Fruit fly (Drosophila melanogaster) Kc167 (cell line): ENCODE measurements around the gene CG8924.

Experiments
- h ChIP-seq: fragments of >200 bp; optimal IDR thresholded peaks from 3 replicates; lab custom pipeline; 2018; ENCODE audit warnings: missing external identifiers
- insv ChIP-seq: fragments of >200 bp; optimal IDR thresholded peaks from 3 replicates; lab custom pipeline; 2018; ENCODE audit warnings: missing external identifiers
- psq ChIP-seq: fragments of >200 bp; optimal IDR thresholded peaks from 2 replicates; lab custom pipeline; 2017; ENCODE audit warnings: missing external identifiers
- ttk ChIP-seq: sonication (Bioruptor generic); optimal IDR thresholded peaks from 2 replicates; lab custom pipeline; 2017; ENCODE audit warnings: missing external identifiers

DNA sequence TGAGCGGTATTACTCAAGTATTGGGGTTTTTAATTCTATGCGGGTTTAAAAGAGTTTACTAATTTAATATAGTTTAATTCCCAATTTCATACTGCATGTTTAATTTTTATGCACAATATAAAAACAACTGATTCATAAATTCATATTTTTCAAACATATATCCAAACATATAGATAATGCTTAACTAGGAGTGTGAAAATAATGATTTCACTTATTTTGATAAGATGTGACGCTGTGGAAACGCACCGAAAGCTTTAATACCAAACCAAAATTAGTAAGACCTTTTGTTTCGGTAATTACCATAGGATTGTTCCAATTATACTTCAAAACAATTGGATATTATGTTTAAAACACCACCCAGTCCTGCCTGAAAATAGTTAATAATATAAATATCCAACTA, 42.6 kb downstream of the CG8924 start, which contains the start of gene Slc25A46a:
- TF ChIP-seq psq (lab: Kevin White, UChicago) (no peak), h (no peak), insv (lab: Kevin White, UChicago) (no peak), ttk (lab: Kevin White, UChicago) (no peak)
